Worm (Caenorhabditis elegans) whole organism, early embryonic: ENCODE results near the gene F14H12.3.
A peak's percentile ranks its signal among the peaks of the same experiment; 100 is the strongest.

Experiments used
- B0310.2 ChIP-seq: sonication (generic microtip); optimal IDR thresholded peaks from 2 replicates; lab custom pipeline; 2016; ENCODE audit warnings: mild to moderate bottlenecking, missing genetic modification characterization, missing compliant biosample characterization
- F13C5.2 ChIP-seq: sonication (generic microtip); optimal IDR thresholded peaks from 2 replicates; lab custom pipeline; 2017; ENCODE audit warnings: mild to moderate bottlenecking, missing genetic modification characterization, inconsistent platforms, missing compliant biosample characterization
- aly-1 ChIP-seq: sonication (generic microtip); optimal IDR thresholded peaks from 2 replicates; lab custom pipeline; 2016; ENCODE audit warnings: missing genetic modification characterization, missing compliant biosample characterization
- ama-1 ChIP-seq: fragments of 150-350 bp; optimal IDR thresholded peaks from 2 replicates; lab custom pipeline; 2014
- ceh-13 ChIP-seq: fragments of 200-800 bp; sonication (Bioruptor generic); optimal IDR thresholded peaks from 2 replicates; lab custom pipeline; 2018; ENCODE audit warnings: mild to moderate bottlenecking, missing genetic modification characterization, missing compliant biosample characterization
- ceh-36 ChIP-seq: sonication (generic microtip); optimal IDR thresholded peaks from 2 replicates; lab custom pipeline; 2016; ENCODE audit warnings: missing genetic modification characterization, inconsistent platforms, missing compliant biosample characterization
- ets-7 ChIP-seq: sonication (generic microtip); optimal IDR thresholded peaks from 2 replicates; lab custom pipeline; 2016; ENCODE audit warnings: missing genotype, missing genetic modification characterization, missing compliant biosample characterization
- flt-1 ChIP-seq: fragments of 200-800 bp; sonication (Bioruptor generic); IDR thresholded peaks from 2 replicates; pipeline ENCODE4 v1.3.6; 2022; ENCODE audit warnings: missing genetic modification characterization, missing compliant biosample characterization
- hmbx-1 ChIP-seq: sonication (generic microtip); optimal IDR thresholded peaks from 2 replicates; lab custom pipeline; 2016; ENCODE audit warnings: mild to moderate bottlenecking, missing genetic modification characterization, missing compliant biosample characterization
- hmg-4 ChIP-seq: fragments of 200-800 bp; sonication (Bioruptor generic); optimal IDR thresholded peaks from 2 replicates; lab custom pipeline; 2018; ENCODE audit warnings: mild to moderate bottlenecking, missing genetic modification characterization, missing compliant biosample characterization
- hnd-1 ChIP-seq: sonication (generic microtip); optimal IDR thresholded peaks from 2 replicates; lab custom pipeline; 2016; ENCODE audit warnings: missing genetic modification characterization, missing compliant biosample characterization
- pes-1 ChIP-seq: fragments of 200-800 bp; sonication (Bioruptor generic); IDR thresholded peaks from 2 replicates; pipeline ENCODE4 v1.3.6; 2022; ENCODE audit warnings: missing genetic modification reagents, missing genetic modification characterization, missing compliant biosample characterization
- scrt-1 ChIP-seq: fragments of 200-800 bp; sonication (Bioruptor generic); IDR thresholded peaks from 2 replicates; pipeline ENCODE4 v1.3.6; 2022; ENCODE audit warnings: missing genetic modification characterization, missing compliant biosample characterization
- sea-1 ChIP-seq: fragments of 200-800 bp; sonication (Bioruptor generic); conservative IDR thresholded peaks from 2 replicates; pipeline ENCODE4 v1.3.6; 2022; ENCODE audit warnings: missing genetic modification characterization, missing compliant biosample characterization
- tbx-11 ChIP-seq: fragments of 200-800 bp; sonication (Bioruptor generic); IDR thresholded peaks from 2 replicates; pipeline ENCODE4 v1.3.6; 2022; ENCODE audit warnings: missing genetic modification characterization, missing compliant biosample characterization
- tbx-37 ChIP-seq: fragments of 200-800 bp; sonication (Bioruptor generic); conservative IDR thresholded peaks from 2 replicates; pipeline ENCODE4 v1.3.6; 2022; ENCODE audit warnings: missing genetic modification reagents, missing genetic modification characterization, missing compliant biosample characterization
- tra-4 ChIP-seq: sonication (generic microtip); optimal IDR thresholded peaks from 2 replicates; lab custom pipeline; 2017; ENCODE audit warnings: missing genetic modification characterization, missing compliant biosample characterization

F14H12.3 gene

ce11 chrX:4343915-4344314, at the start of gene F14H12.3:
Gene F14H12.3 (plus strand): TSS chrX:4344215.
- TF ChIP-seq scrt-1 (GFP tag; lab: Robert Waterston, UW) (0 out of 2 replicates have a peak, but pooled peaks have one; percentile 40), sea-1 (GFP tag; lab: Robert Waterston, UW) (no peak)

- TF ChIP-seq hmg-4 (GFP tag; lab: Kevin White, UChicago), result no peak
- TF ChIP-seq sea-1 (GFP tag; lab: Robert Waterston, UW), result no peak
- TF ChIP-seq flt-1, result no peak
Observed at ce11 chrX:4294957-4295356, 49.1 kb upstream of the F14H12.3 start.

- TF ChIP-seq scrt-1 (GFP tag; lab: Robert Waterston, UW) (no peak), hmg-4 (GFP tag; lab: Kevin White, UChicago) (no peak), tbx-37 (GFP tag; lab: Robert Waterston, UW) (no peak), ama-1 (lab: Kevin White, UChicago) (no peak), F13C5.2 (tag; lab: Kevin White, UChicago) (no peak), pes-1 (no peak), ets-7 (tag; lab: Kevin White, UChicago) (no peak), ceh-36 (no peak), flt-1 (no peak), hmbx-1 (tag; lab: Kevin White, UChicago) (no peak), sea-1 (GFP tag; lab: Robert Waterston, UW) (no peak), hnd-1 (tag; lab: Kevin White, UChicago) (no peak), tbx-11 (GFP tag; lab: Robert Waterston, UW) (no peak), tra-4 (no peak), ceh-13 (GFP tag; lab: Kevin White, UChicago) (no peak), aly-1 (tag; lab: Kevin White, UChicago) (no peak)
Observed at ce11 chrX:4295917-4296316, 48.1 kb upstream of the F14H12.3 start.

ce11 chrX:4297452-4297851, 46.6 kb upstream of the F14H12.3 start, which contains the start of gene paf-2:
Gene paf-2 (minus strand): TSS chrX:4297741.
- TF ChIP-seq ets-7 (tag; lab: Kevin White, UChicago), result no peak
- no peak for TF ChIP-seq flt-1
- TF ChIP-seq hnd-1 (tag; lab: Kevin White, UChicago), result no peak
- no peak for TF ChIP-seq tbx-11 (GFP tag; lab: Robert Waterston, UW)
- TF ChIP-seq F13C5.2 (tag; lab: Kevin White, UChicago), result no peak
- TF ChIP-seq ceh-36, result no peak
- TF ChIP-seq B0310.2 (tag; lab: Kevin White, UChicago), result no peak
- TF ChIP-seq sea-1 (GFP tag; lab: Robert Waterston, UW), result no peak
- TF ChIP-seq hmg-4 (GFP tag; lab: Kevin White, UChicago), result no peak
- TF ChIP-seq ama-1 (lab: Kevin White, UChicago), result no peak
- no peak for TF ChIP-seq ceh-13 (GFP tag; lab: Kevin White, UChicago)
- TF ChIP-seq tra-4, result no peak
- TF ChIP-seq pes-1, result no peak
- TF ChIP-seq aly-1 (tag; lab: Kevin White, UChicago), result no peak
- no peak for TF ChIP-seq scrt-1 (GFP tag; lab: Robert Waterston, UW)
- TF ChIP-seq hmbx-1 (tag; lab: Kevin White, UChicago), result no peak
- no peak for TF ChIP-seq tbx-37 (GFP tag; lab: Robert Waterston, UW)

- TF ChIP-seq ets-7 (tag; lab: Kevin White, UChicago) (no peak), ceh-36 (no peak), ceh-13 (GFP tag; lab: Kevin White, UChicago) (no peak), F13C5.2 (tag; lab: Kevin White, UChicago) (no peak), hmbx-1 (tag; lab: Kevin White, UChicago) (no peak), tbx-11 (GFP tag; lab: Robert Waterston, UW) (no peak), B0310.2 (tag; lab: Kevin White, UChicago) (no peak)
Observed at ce11 chrX:4303200-4303599, 40.8 kb upstream of the F14H12.3 start.

- no peak for TF ChIP-seq tbx-37 (GFP tag; lab: Robert Waterston, UW)
- no peak for TF ChIP-seq sea-1 (GFP tag; lab: Robert Waterston, UW)
- TF ChIP-seq B0310.2 (tag; lab: Kevin White, UChicago), result no peak
- TF ChIP-seq scrt-1 (GFP tag; lab: Robert Waterston, UW), result no peak
- no peak for TF ChIP-seq hmg-4 (GFP tag; lab: Kevin White, UChicago)
- TF ChIP-seq ceh-36, result no peak
- no peak for TF ChIP-seq ceh-13 (GFP tag; lab: Kevin White, UChicago)
Observed at ce11 chrX:4306861-4307260, 37.2 kb upstream of the F14H12.3 start, which contains the start of gene pqn-15. Gene pqn-15 (minus strand): TSS chrX:4306961.

- TF ChIP-seq ceh-36, result peak; percentile 12
- TF ChIP-seq tbx-11 (GFP tag; lab: Robert Waterston, UW), result no peak
- TF ChIP-seq sea-1 (GFP tag; lab: Robert Waterston, UW), result no peak
- TF ChIP-seq scrt-1 (GFP tag; lab: Robert Waterston, UW), result no peak
- TF ChIP-seq F13C5.2 (tag; lab: Kevin White, UChicago), result no peak
- TF ChIP-seq B0310.2 (tag; lab: Kevin White, UChicago), result no peak
- TF ChIP-seq tbx-37 (GFP tag; lab: Robert Waterston, UW), result peak; percentile 36; the same call in 1 of the 2 replicates
- no peak for TF ChIP-seq ama-1 (lab: Kevin White, UChicago)
Observed at ce11 chrX:4307559-4308005, 36.4 kb upstream of the F14H12.3 start.

- TF ChIP-seq scrt-1 (GFP tag; lab: Robert Waterston, UW), result no peak
- TF ChIP-seq aly-1 (tag; lab: Kevin White, UChicago), result no peak
- TF ChIP-seq hnd-1 (tag; lab: Kevin White, UChicago), result no peak
- TF ChIP-seq hmg-4 (GFP tag; lab: Kevin White, UChicago), result no peak
- no peak for TF ChIP-seq sea-1 (GFP tag; lab: Robert Waterston, UW)
- TF ChIP-seq tbx-37 (GFP tag; lab: Robert Waterston, UW), result no peak
- no peak for TF ChIP-seq ama-1 (lab: Kevin White, UChicago)
- TF ChIP-seq B0310.2 (tag; lab: Kevin White, UChicago), result no peak
- TF ChIP-seq pes-1, result no peak
- no peak for TF ChIP-seq F13C5.2 (tag; lab: Kevin White, UChicago)
- TF ChIP-seq hmbx-1 (tag; lab: Kevin White, UChicago), result no peak
- TF ChIP-seq tra-4, result no peak
- no peak for TF ChIP-seq ceh-13 (GFP tag; lab: Kevin White, UChicago)
- TF ChIP-seq ceh-36, result no peak
- no peak for TF ChIP-seq tbx-11 (GFP tag; lab: Robert Waterston, UW)
- no peak for TF ChIP-seq ets-7 (tag; lab: Kevin White, UChicago)
Observed at ce11 chrX:4311668-4312067, 32.3 kb upstream of the F14H12.3 start, which contains the start of gene C52B9.8. Gene C52B9.8 (minus strand): TSS chrX:4311768.
